Fruit fly (Drosophila melanogaster) whole organism: ENCODE results near the gene Svil.

ENCODE experiments used
- CG8478 ChIP-seq: fragments of >200 bp; optimal IDR thresholded peaks from 2 replicates; lab custom pipeline; 2018; ENCODE audit warnings: inconsistent platforms
- Dll ChIP-seq: fragments of >200 bp; optimal IDR thresholded peaks from 2 replicates; lab custom pipeline; 2017
- EcR ChIP-seq, 2 experiments: fragments of >200 bp; optimal IDR thresholded peaks; 2 replicates each; lab custom pipeline; 2017; ENCODE audit warnings: missing biosample characterization in 2 of 2, missing genetic modification characterization in 2 of 2, missing genetic modification reagents in 2 of 2
- pan ChIP-seq: fragments of >200 bp; optimal IDR thresholded peaks from 2 replicates; lab custom pipeline; 2017
- psq ChIP-seq: fragments of >200 bp; optimal IDR thresholded peaks from 2 replicates; lab custom pipeline; 2017

- TF ChIP-seq pan (lab: Kevin White, UChicago) (no peak), Dll (lab: Kevin White, UChicago) (no peak), CG8478 (no peak), psq (lab: Kevin White, UChicago) (no peak), EcR (GFP tag; optimal IDR thresholded peaks at IDR 0.05; lab: Kevin White, UChicago) (no peak)
Observed at dm6 chr3L:2532377-2532776, 154.9 kb downstream of the Svil start.
